Worm (Caenorhabditis elegans) whole organism, L4 larva: ENCODE results near the gene gpx-6.

ENCODE experiments used
- F26F4.8 ChIP-seq: fragments of 200-800 bp; sonication (Bioruptor generic); conservative IDR thresholded peaks from 2 replicates; pipeline ENCODE4 v1.3.6; 2022; ENCODE audit warnings: missing genetic modification characterization, missing compliant biosample characterization
- ceh-32 ChIP-seq: sonication (generic microtip); optimal IDR thresholded peaks from 2 replicates; lab custom pipeline; 2016; ENCODE audit warnings: mild to moderate bottlenecking, missing genetic modification characterization, missing compliant biosample characterization; ENCODE audit not compliant: poor library complexity
- ceh-62 ChIP-seq: sonication (generic microtip); optimal IDR thresholded peaks from 2 replicates; lab custom pipeline; 2017; ENCODE audit warnings: missing biosample characterization, missing genetic modification characterization
- ces-1 ChIP-seq: fragments of 150-350 bp; sonication (generic microtip); optimal IDR thresholded peaks from 4 replicates; lab custom pipeline; 2014; ENCODE audit warnings: missing biosample characterization, missing genetic modification reagents, missing genetic modification characterization
- daf-19 ChIP-seq: fragments of 200-800 bp; sonication (Bioruptor generic); conservative IDR thresholded peaks from 2 replicates; pipeline ENCODE4 v1.3.6; 2022; ENCODE audit warnings: missing genetic modification characterization, missing compliant biosample characterization
- dmd-9 ChIP-seq: fragments of 200-800 bp; sonication (Bioruptor generic); IDR thresholded peaks from 2 replicates; pipeline ENCODE4 v1.3.6; 2022; ENCODE audit warnings: missing genetic modification reagents, missing genetic modification characterization, missing compliant biosample characterization
- egl-43 ChIP-seq: fragments of 200-800 bp; sonication (Bioruptor generic); IDR thresholded peaks from 2 replicates; pipeline ENCODE4 v1.3.6; 2022; ENCODE audit warnings: missing genetic modification reagents, missing genetic modification characterization, missing compliant biosample characterization
- mes-2 ChIP-seq: sonication (generic microtip); optimal IDR thresholded peaks from 2 replicates; lab custom pipeline; 2016; ENCODE audit warnings: missing genotype, mild to moderate bottlenecking, missing genetic modification characterization, missing compliant biosample characterization; ENCODE audit not compliant: poor library complexity, severe bottlenecking
- skn-1 ChIP-seq: fragments of 150-350 bp; optimal IDR thresholded peaks from 2 replicates; lab custom pipeline; 2014; ENCODE audit warnings: missing biosample characterization, missing genetic modification characterization
- zag-1 ChIP-seq: fragments of 150-350 bp; optimal IDR thresholded peaks from 2 replicates; lab custom pipeline; 2014; ENCODE audit warnings: missing biosample characterization, missing genetic modification characterization
- zip-2 ChIP-seq: fragments of 150-350 bp; optimal IDR thresholded peaks from 2 replicates; lab custom pipeline; 2014; ENCODE audit warnings: missing biosample characterization, missing genetic modification characterization

Gene gpx-6

DNA sequence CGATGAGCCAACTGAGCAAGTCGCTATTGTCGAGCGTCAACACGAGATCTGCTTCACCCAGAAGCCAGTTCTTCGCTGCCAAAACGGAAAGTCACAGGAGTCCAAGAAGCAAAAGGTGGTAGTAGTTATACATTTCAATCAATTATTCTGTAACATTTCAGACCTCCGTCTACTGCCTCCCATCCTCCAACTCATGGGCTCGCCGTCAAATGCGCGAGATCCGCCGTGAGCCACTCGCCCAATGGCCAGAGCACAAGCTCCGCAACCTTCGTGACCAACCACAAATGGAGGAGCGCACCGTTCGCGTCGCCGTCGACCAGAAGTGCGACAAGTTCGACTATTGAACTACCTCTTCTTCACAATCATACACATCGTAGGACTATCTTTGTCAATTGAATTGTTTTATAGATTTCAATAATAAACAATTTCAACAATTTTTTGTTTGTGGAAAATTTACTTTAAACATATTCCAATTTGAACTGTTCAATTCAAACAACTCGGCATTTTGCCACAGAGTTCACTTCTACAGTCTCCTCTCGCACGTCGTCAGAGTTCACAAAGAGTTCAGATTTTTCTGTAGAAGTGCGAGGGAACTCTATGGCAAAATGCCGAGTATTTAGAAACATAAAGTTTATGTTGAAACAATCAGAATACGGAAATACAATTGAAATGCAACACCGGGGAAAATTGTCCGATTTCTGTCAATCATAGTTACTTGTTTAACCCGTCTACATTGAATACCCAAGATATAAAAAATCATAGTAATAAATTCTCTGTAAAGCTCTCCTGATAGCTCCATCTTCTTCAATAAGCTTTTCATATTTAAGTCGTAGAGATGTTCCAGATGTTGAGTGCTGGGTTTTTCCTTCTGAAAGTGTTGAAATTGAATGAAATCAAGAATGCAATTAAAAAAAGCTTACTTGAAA lies 44.3 kb downstream of the gpx-6 start (continued):
- TF ChIP-seq ceh-62 (tag; lab: Kevin White, UChicago) (no peak), ceh-32 (tag; lab: Kevin White, UChicago) (no peak), skn-1 (tag; lab: Kevin White, UChicago) (no peak), daf-19 (GFP tag; lab: Robert Waterston, UW) (no peak), ces-1 (GFP tag; lab: Kevin White, UChicago) (no peak)

ce11 chrIV:8268024-8268423 lies 46.0 kb downstream of the gpx-6 start, which contains the start of the genes K07H8.5 and K07H8.8:
K07H8.5 (plus strand) TSS chrIV:8268324.
K07H8.8 (minus strand) TSS chrIV:8268412.
- TF ChIP-seq F26F4.8 = no peak
- TF ChIP-seq mes-2 (tag; lab: Kevin White, UChicago) = no peak
- no peak for TF ChIP-seq dmd-9 (GFP tag; lab: Robert Waterston, UW)
- TF ChIP-seq zip-2 (tag; lab: Kevin White, UChicago) = no peak
- TF ChIP-seq zag-1 (tag; lab: Kevin White, UChicago) = no peak
- TF ChIP-seq egl-43 = no peak
